Worm (Caenorhabditis elegans) whole organism, early embryonic: ENCODE measurements around the gene clec-9.

Source experiments
- ama-1 ChIP-seq: fragments of 150-350 bp; optimal IDR thresholded peaks from 2 replicates; lab custom pipeline; 2014
- ceh-13 ChIP-seq: fragments of 200-800 bp; sonication (Bioruptor generic); optimal IDR thresholded peaks from 2 replicates; lab custom pipeline; 2018; ENCODE audit warnings: mild to moderate bottlenecking, missing genetic modification characterization, missing compliant biosample characterization
- ceh-36 ChIP-seq: sonication (generic microtip); optimal IDR thresholded peaks from 2 replicates; lab custom pipeline; 2016; ENCODE audit warnings: missing genetic modification characterization, inconsistent platforms, missing compliant biosample characterization
- ets-7 ChIP-seq: sonication (generic microtip); optimal IDR thresholded peaks from 2 replicates; lab custom pipeline; 2016; ENCODE audit warnings: missing genotype, missing genetic modification characterization, missing compliant biosample characterization
- flt-1 ChIP-seq: fragments of 200-800 bp; sonication (Bioruptor generic); IDR thresholded peaks from 2 replicates; pipeline ENCODE4 v1.3.6; 2022; ENCODE audit warnings: missing genetic modification characterization, missing compliant biosample characterization
- hnd-1 ChIP-seq: sonication (generic microtip); optimal IDR thresholded peaks from 2 replicates; lab custom pipeline; 2016; ENCODE audit warnings: missing genetic modification characterization, missing compliant biosample characterization
- scrt-1 ChIP-seq: fragments of 200-800 bp; sonication (Bioruptor generic); IDR thresholded peaks from 2 replicates; pipeline ENCODE4 v1.3.6; 2022; ENCODE audit warnings: missing genetic modification characterization, missing compliant biosample characterization
- tbx-11 ChIP-seq: fragments of 200-800 bp; sonication (Bioruptor generic); IDR thresholded peaks from 2 replicates; pipeline ENCODE4 v1.3.6; 2022; ENCODE audit warnings: missing genetic modification characterization, missing compliant biosample characterization

DNA sequence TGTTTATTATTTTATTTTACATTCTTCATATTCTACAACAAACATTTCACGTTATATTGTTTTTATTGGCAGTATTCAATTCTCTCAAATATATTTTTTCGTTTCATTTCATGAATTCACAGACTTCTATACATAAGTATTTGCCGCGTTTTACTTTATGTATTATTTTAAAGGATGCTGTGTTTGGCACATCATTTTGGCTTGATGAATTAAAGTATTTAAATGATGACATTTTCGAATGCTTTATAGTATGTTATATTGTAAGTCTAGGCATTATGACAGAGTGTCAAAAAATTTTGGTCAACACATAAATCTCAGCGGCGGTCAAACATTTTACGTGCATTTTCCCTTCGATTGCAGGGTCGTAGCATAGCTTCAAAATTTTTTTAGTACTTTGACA is 10.9 kb downstream of the clec-9 start:
- TF ChIP-seq ceh-36 (tag; lab: Kevin White, UChicago): no peak
- TF ChIP-seq flt-1 (GFP tag; lab: Robert Waterston, UW): no peak
- TF ChIP-seq ama-1 (lab: Kevin White, UChicago): no peak
- TF ChIP-seq ets-7 (tag; lab: Kevin White, UChicago): no peak
- no peak for TF ChIP-seq tbx-11 (GFP tag; lab: Robert Waterston, UW)
- TF ChIP-seq ceh-13 (GFP tag; lab: Kevin White, UChicago): no peak
- TF ChIP-seq hnd-1 (tag; lab: Kevin White, UChicago): no peak
- TF ChIP-seq scrt-1 (GFP tag; lab: Robert Waterston, UW): no peak
